Fruit fly (Drosophila melanogaster) whole organism, larva: Measurements from ENCODE around the gene CG13000.

Source experiments
- noc ChIP-seq: fragments of 200-800 bp; sonication (Bioruptor generic); optimal IDR thresholded peaks from 3 replicates; lab custom pipeline; 2019; ENCODE audit warnings: missing biosample characterization, mild to moderate bottlenecking, missing genetic modification characterization, moderate library complexity

CG13000 gene

DNA sequence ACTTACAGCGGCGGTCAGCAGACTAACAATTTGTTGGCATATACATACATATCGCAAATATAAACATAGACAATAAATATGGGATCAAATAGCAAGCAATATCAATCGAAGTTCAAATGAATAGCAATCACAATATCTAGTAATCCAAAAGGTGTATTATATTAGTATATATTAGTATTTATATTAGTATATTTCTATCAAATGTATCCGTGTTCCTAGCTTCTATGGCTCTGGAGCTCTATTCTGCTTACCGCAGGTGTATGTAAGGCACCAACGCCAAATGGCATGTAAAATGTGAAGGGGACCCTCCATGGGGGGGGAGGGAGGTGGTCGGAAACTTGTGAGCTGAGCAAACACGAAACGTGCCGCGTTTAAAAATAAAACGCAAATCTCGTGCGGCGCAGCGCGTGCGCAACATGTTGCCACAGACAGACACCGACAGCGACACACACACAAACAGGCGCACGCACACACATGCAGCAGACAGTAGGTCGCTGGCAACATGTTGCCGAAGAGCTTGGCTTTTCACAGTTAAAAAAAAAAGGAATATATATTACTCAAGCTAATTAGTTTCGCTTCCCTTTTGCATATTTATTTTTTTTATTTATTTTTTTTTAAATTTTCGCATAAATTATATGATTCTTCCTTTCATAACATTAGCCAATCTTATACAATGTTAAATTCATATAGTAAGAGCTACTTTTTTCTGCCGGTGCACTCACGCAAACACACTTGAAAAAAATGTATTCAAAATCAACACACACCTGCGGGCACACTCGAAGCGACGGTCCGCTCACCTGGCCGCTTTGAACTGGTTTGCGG, 17.6 kb downstream of the CG13000 start:
- peak; percentile 36 for TF ChIP-seq noc

DNA sequence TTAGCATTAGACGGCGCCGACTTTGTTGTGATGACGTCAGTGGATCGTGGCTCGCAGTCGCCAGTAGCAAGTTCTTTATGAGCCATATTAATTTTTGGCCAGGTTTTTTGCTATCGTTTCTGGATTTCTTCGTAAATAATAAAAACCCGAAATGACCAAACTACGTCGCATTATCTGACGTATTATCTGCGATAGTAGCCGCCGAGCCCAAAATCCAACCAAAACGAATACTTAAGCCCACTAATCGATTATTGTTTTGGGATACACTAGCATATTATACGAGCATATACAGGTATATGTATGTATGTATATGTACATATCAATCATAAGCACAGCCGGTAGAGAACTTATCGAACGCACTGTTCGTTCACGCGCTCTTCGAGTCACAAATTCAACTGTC, 21.5 kb downstream of the CG13000 start:
- no peak for TF ChIP-seq noc

DNA sequence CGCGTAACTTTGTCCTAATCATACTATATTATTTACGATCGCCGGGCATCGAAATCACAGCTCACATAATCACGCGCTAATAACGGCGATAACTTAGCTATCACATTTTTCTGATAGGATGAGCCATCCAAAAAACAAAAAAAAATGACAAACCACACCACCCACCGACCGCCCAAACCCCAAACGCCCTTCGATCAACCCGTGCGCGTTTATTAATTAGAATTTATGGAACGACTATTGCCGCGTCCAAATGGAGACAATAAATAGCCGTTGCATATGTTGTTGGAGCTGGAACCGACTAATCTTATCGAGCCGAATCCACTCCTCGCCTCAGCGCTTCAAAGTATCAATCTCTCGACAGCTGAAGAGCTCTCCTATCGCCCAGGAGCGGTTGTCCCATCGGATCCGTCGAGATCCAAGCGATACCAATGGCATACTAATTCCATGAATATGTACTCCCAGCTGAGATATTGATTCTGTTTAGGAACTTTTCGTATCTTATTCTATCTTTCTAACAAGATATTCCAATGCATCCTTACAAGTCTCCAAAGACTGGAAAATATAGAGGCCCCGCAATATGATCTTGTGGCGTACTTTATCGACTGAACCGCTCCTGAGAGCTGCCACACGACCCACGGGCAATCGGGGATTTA, 24.1 kb downstream of the CG13000 start:
- peak; percentile 61 for TF ChIP-seq noc

DNA sequence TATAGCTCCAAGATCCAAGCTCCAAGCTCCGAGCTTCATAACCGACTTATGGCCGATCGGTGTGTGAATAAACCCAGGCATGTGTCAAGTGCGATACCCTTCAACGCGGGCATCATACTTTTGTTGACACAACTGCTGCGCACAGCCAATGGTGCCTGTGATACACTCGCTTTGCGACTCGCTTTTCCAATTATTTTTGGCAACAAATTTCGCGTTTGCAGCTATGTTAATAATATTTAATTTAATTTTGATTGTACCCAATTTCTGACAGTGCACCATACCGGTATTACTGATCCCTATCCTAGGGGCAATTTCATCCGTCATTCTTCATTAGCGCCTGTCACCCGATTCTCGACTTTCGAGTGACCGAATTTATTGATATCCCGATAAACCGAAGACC, 24.8 kb downstream of the CG13000 start:
- no peak for TF ChIP-seq noc

DNA sequence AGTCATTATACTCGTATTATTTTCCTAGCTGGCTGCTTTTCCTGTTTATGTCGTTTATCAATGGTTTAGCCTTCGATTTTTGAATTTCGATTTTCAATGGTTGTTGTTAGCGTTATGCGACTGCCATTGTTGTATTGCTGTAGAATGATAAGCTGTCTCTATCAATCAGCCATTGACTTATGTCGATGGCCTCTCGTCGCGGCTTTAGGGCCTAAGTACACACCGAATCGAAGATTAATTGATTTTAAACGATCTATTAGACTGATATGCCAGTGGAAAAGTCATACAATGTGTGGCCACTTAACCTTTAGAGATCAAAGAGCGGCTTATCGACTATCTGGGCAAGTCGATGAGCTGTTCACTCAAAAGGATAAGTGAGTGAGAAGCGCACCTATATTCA, 25.6 kb downstream of the CG13000 start:
- no peak for TF ChIP-seq noc

DNA sequence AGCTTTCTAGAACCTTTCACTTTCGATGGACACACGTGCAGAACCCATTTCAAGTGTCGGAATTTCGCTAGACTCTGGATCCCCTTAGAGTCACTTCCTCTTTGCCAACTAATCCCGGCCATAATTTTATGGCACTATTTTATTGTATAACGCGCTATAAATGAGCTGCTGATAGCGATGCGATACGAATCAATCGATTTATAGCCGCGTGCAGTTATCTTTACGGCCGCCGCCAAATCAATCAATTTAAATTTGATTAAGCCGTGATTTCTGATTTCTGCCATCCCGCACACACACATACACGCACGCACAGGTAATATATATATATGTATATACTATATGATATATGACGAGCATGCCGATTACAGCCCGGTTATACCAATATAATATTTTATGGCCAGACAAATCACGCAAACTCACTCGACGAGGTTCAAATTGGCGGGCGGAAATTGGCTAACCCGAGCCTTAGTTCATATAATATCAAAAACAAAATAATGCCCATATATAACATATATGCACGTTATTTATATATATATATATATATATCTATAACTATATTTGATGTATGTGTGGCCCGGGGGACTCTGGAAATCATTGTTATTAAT, 27.5 kb downstream of the CG13000 start:
- peak; percentile 77 for TF ChIP-seq noc

DNA sequence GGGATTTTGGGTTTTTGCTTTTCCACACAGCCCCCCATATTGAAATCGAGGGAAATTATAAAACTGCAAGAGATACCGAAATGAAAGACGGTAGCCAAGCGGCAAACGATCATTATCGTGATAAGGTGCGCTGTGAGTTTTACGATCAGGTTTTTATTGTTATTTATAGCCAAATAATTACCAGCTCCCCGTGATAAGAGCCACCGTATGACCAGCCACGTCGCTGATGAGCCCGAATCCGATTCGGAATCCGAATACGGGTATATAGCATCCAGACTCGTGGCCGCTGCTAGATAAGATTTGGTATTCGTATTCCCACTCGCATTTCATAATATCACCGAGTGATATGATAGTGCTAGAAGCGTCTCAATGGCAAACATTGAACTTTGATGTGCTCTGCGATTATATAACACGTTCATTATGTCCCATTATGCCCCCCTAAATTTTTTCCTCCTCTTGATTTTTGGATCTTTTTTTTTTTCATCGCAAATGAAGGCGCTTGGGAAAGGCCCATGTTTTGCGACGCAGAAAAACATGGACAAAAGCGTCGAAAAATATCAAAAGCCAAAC, 29.4 kb downstream of the CG13000 start:
- TF ChIP-seq noc = peak; percentile 68

DNA sequence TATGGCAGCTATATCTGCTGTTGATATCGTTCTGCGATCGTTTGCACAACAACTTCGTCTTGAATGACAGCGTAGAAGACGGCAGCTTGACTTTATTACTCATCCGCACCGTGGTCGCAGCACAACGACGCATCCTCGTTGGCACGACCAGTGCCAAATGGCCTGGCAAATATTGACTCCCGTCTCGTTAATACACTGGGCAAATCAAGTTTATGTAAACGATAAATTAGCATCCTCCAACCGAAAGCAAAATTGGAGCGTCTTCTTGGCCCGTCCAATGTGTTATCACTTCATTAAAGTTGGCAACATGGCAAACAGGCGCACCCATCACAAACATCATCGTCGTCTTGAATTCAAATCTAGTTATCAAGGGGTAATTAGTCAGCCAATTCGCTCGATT, 30.8 kb downstream of the CG13000 start:
- TF ChIP-seq noc = no peak

DNA sequence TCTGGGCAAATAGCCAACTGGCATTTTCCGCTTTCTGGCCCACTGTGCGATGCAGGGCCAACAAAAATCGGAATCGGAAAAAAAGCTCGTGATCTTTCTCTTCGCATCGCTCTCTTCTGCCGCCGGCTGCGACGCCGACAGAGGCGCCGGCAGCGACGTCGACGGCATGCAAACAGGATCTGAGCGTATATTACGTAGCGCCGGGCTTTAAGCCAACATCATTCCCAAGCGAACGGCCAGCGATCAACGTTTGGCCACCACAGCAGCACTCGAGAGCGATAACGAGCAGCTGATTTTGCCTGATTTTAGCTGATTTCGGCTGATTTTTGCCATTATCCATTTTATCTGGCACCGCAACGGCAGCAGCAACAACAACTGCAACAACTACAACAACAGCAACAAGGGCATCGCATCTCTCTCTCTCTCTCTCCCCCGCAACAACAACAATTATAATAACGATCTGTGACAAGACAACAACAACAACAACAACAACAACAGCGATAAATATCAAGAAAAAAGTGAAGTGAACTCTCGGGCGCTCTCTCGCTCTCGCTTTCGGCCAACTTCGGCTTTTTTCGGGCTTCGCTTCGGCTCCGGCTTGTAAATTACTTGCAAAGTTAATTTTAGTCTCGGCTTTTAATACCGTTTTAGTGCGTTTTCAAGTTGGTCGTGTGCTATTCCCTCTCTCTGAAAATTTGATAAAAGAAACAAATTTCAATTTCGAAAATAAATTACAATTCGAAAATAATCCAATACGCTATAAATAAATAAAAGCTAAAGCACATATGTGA, 35.1 kb downstream of the CG13000 start, which contains the start of gene CG4928:
TSS of gene CG4928 (plus strand) at position 216 of the 791 bp plus-strand sequence.
- TF ChIP-seq noc = no peak

DNA sequence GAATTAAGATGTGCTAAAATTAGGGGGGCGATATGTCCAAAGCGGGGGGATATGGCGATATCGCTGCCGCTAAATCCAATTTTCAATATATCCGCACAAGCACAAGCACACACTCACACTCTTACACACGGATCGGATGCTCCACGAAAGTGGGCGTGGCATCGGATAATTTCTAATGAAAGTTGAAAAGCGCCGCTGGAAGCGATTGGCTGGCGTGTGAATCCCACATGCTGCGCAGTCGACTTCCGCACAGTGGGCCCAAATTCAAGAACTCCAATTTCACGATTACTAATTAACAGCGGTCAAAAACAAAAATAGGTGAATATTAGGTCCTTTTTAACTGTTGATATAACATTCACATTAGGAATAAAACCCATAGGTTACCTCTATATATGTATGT, 36.3 kb downstream of the CG13000 start:
- TF ChIP-seq noc = no peak

DNA sequence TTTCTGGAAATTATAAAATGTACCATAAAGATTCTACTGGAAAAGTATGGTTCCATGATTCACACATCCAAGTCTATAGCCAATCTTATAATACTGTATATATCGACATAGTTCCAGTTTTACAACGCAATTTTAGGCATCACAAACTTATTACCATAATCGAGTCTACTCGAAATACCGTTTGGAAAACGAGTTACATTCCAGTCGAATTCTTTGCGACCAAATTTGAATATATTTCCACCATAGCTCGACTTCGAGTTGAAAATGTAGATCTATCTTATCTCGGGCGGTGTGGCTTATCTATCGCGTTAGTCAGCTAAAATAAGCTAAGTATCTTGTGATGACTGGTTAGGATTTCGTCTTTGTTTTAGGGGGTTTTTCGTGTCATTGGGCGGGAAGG, 38.4 kb downstream of the CG13000 start:
- peak; percentile 18 for TF ChIP-seq noc

DNA sequence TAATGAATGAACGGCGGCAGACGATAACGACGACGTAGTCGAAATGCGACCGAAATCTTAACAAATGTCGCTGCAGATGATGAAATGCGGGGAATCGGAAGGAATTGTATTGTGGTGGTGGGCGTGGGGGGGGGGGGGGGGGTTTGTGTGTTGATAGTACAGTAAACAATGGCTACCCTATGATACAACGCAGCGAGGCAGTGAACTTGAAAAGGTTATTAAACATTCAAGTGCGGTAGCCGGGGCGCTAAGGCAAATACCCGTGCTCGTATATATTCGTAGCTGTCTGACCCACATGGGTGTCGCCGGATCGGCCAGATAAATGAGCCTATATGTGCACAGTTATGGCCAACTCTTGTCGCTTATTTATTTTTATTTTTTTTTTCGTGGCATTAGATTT, 39.0 kb downstream of the CG13000 start:
- no peak for TF ChIP-seq noc

DNA sequence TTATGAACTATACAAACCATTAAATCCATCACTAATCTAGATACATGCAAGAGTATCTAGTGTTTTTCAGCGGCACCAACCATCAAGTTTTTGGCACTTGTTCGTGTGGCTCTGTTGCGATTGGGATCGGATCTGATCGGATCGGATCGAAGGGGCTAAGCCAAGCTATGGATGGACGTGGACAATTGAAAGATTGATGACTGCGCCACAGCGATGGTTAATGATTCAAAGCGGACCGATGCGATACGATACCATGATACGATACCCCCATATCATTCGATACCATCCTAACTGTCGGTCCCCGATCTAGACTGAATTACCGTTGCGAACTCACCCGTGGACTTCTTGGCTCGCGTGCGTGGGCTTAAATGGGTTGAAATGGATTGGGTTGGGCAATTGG, 40.6 kb downstream of the CG13000 start:
- TF ChIP-seq noc = no peak

DNA sequence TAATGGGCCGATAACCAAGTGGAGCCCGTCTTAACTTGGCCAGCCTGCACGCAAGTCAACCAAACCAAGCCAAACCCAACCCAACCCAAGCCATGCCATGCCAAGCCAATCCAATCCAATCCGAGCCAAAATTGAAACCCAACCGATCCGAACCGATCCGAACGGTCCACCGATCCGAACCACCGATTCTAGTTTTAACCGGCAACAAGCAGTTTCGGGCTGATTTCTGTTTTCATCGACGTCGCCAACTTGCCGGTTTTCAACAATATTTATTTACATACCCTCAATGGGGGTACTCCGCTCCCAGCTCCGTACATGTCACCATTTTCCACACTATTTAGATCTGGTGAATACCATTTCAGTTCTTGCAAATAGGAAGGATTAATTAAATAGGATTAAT, 41.3 kb downstream of the CG13000 start:
- no peak for TF ChIP-seq noc

DNA sequence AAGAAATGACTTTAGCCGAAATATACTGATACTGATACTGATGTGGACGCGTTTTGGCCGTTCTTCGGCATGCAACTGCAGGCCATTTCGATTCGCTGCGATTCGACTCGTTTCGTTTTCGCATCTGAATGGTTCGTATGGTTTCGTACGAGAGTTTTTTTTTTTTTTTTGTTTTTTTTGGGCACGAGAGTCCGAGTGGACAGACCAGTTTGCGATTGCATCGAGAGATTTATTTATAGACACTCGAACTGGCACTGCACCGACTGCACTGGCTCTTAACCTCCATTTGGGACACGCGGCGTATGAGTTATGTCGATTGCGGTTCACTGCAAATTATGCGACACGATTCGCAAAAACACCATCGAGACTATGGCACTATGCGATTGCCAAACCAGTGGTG, 42.2 kb downstream of the CG13000 start:
- no peak for TF ChIP-seq noc

DNA sequence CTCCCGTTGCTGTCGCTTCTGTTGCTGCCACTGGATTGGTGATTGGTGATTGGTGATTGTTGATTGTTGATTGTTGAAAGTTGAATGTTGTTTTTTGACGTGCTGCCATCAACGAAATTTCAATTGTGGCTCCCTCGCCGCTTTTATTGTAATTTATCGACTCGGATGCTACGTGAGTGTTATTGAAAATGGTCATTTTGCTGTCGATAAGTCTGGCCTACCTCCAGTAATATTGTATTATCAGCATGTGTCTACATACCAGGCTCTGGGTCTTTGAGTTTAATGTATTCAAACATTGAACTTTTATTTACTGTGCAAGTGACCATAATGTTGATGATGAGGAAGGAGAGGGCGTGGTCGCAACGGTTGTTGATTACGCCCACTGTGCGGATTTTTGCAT, 45.8 kb downstream of the CG13000 start:
- no peak for TF ChIP-seq noc

DNA sequence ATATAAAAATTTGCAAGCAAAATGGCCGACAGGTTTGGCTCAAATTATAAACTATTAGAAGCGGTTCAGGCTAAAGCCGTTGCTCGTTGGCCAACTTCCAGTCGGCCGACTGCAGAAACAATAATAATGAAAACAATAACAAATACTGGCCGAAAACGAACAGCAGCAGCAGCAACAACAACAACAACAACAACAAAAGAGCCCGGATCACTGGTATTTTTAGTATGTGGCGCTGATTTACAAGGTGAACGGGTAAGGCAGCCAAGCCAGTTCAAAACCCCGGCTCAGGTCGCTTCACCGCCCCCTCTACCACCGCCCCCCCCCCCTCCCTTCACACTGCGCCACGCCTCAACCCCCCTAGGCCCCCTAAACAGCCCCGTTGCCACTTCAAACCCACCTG, 48.0 kb downstream of the CG13000 start:
- TF ChIP-seq noc = no peak
